Worm (Caenorhabditis elegans) whole organism, L1 larva: ENCODE data around the gene R52.4.

Experiments
- C16A3.4 ChIP-seq: fragments of 150-350 bp; optimal IDR thresholded peaks from 2 replicates; lab custom pipeline; 2014; ENCODE audit warnings: missing biosample characterization, missing genetic modification characterization
- C34B4.2 ChIP-seq: sonication (generic microtip); optimal IDR thresholded peaks from 2 replicates; lab custom pipeline; 2017; ENCODE audit warnings: mild to moderate bottlenecking, missing genetic modification characterization, missing compliant biosample characterization
- aha-1 ChIP-seq: fragments of 150-350 bp; optimal IDR thresholded peaks from 2 replicates; lab custom pipeline; 2014; ENCODE audit warnings: missing biosample characterization, missing genetic modification characterization
- ceh-82 ChIP-seq, 3 experiments: fragments of 150-350 bp in 1 of 3; sonication (generic microtip) in 2 of 3; optimal IDR thresholded peaks; 2 replicates each; lab custom pipeline; 2014 to 2017; ENCODE audit warnings: missing biosample characterization in 3 of 3, missing genetic modification characterization in 3 of 3
- ces-1 ChIP-seq: fragments of 150-350 bp; optimal IDR thresholded peaks from 2 replicates; lab custom pipeline; 2014; ENCODE audit warnings: missing biosample characterization, missing genetic modification reagents, missing genetic modification characterization
- dpl-1 ChIP-seq, 3 experiments: fragments of 150-350 bp in 2 of 3; sonication (generic microtip) in 1 of 3; optimal IDR thresholded peaks; 2 replicates each; lab custom pipeline; 2014 to 2017; ENCODE audit warnings: missing biosample characterization in 3 of 3, missing genetic modification characterization in 3 of 3, missing genetic modification reagents in 3 of 3
- mdl-1 ChIP-seq, 2 experiments: fragments of 150-350 bp; optimal IDR thresholded peaks; 2 replicates each; lab custom pipeline; 2014 to 2017; ENCODE audit warnings: missing biosample characterization in 2 of 2, missing genetic modification characterization in 2 of 2, inconsistent platforms in 1 of 2
- tlp-1 ChIP-seq: fragments of 150-350 bp; optimal IDR thresholded peaks from 2 replicates; lab custom pipeline; 2014; ENCODE audit warnings: missing biosample characterization, missing genetic modification characterization
- unc-98 ChIP-seq: fragments of 200-800 bp; sonication (Bioruptor generic); IDR thresholded peaks from 2 replicates; pipeline ENCODE4 v1.3.6; 2022; ENCODE audit warnings: missing genetic modification characterization, missing compliant biosample characterization

- TF ChIP-seq ceh-82 (tag; optimal IDR thresholded peaks at IDR 0.05; lab: Kevin White, UChicago) = no peak
- no peak for TF ChIP-seq C34B4.2 (tag; lab: Kevin White, UChicago)
- TF ChIP-seq dpl-1 (GFP tag; optimal IDR thresholded peaks at IDR 0.05; lab: Kevin White, UChicago) = no peak
- no peak for TF ChIP-seq mdl-1 (tag; optimal IDR thresholded peaks at IDR 0.05; lab: Kevin White, UChicago)
- TF ChIP-seq unc-98 (GFP tag; lab: Robert Waterston, UW) = no peak
- TF ChIP-seq tlp-1 (tag; lab: Kevin White, UChicago) = no peak
- TF ChIP-seq aha-1 (tag; lab: Kevin White, UChicago) = no peak
- no peak for TF ChIP-seq C16A3.4 (tag; lab: Kevin White, UChicago)
- no peak for TF ChIP-seq ces-1 (GFP tag; lab: Kevin White, UChicago)
These were observed 38.7 kb upstream of the R52.4 start, which contains the start of gene C40A11.2 for ce11 chrII:2146900-2147375.
